Worm (Caenorhabditis elegans): ENCODE data around the gene F08G2.7.
A peak's percentile ranks its signal among the peaks of the same experiment; 100 is the strongest.

The F08G2.7 gene

ce11 chrII:13860900-13861299, 19.9 kb upstream of the F08G2.7 start:
- TF ChIP-seq fos-1 (tag; optimal IDR thresholded peaks at IDR 0.05) (no peak), ZK546.5 (tag; optimal IDR thresholded peaks at IDR 0.05) (no peak), elt-2 (tag; optimal IDR thresholded peaks at IDR 0.05) (peak; percentile 86), nhr-67 (tag; optimal IDR thresholded peaks at IDR 0.05) (no peak), pha-4 (tag; optimal IDR thresholded peaks at IDR 0.05) (no peak), fkh-2 (tag; optimal IDR thresholded peaks at IDR 0.05) (no peak), nhr-11 (tag; optimal IDR thresholded peaks at IDR 0.05) (no peak), daf-12 (tag; optimal IDR thresholded peaks at IDR 0.05) (no peak), nhr-77 (tag; optimal IDR thresholded peaks at IDR 0.05) (no peak), nhr-43 (tag; optimal IDR thresholded peaks at IDR 0.05; ENCODE audit: poor library complexity, severe bottlenecking) (no peak), ama-1 (optimal IDR thresholded peaks at IDR 0.05) (no peak), nhr-76 (tag; optimal IDR thresholded peaks at IDR 0.05) (no peak), pqm-1 (tag; optimal IDR thresholded peaks at IDR 0.05) (peak; percentile 80)

- TF ChIP-seq ceh-82 (tag; optimal IDR thresholded peaks at IDR 0.05) (no peak), pha-4 (tag; optimal IDR thresholded peaks at IDR 0.05) (peak; percentile 3), pqm-1 (tag; optimal IDR thresholded peaks at IDR 0.05) (peak; percentile 79), fos-1 (tag; optimal IDR thresholded peaks at IDR 0.05) (no peak), egl-5 (tag; optimal IDR thresholded peaks at IDR 0.05) (no peak), nhr-76 (tag; optimal IDR thresholded peaks at IDR 0.05) (no peak), elt-2 (tag; optimal IDR thresholded peaks at IDR 0.05) (peak; percentile 51), zag-1 (tag; optimal IDR thresholded peaks at IDR 0.05) (no peak), ceh-9 (tag; optimal IDR thresholded peaks at IDR 0.05) (no peak), nhr-11 (tag; optimal IDR thresholded peaks at IDR 0.05) (no peak), snpc-4 (tag; optimal IDR thresholded peaks at IDR 0.05) (no peak)
Observed at ce11 chrII:13859847-13860246, 18.9 kb upstream of the F08G2.7 start.

ce11 chrII:13858352-13858751, 17.4 kb upstream of the F08G2.7 start:
- no peak for TF ChIP-seq R02D3.7 (tag; optimal IDR thresholded peaks at IDR 0.05)
- no peak for TF ChIP-seq ceh-28 (tag; optimal IDR thresholded peaks at IDR 0.05)
- no peak for TF ChIP-seq snpc-4 (tag; optimal IDR thresholded peaks at IDR 0.05)
- no peak for TF ChIP-seq mml-1 (tag; optimal IDR thresholded peaks at IDR 0.05)
- no peak for TF ChIP-seq ztf-4 (tag; optimal IDR thresholded peaks at IDR 0.05)
- TF ChIP-seq jun-1 (tag; optimal IDR thresholded peaks at IDR 0.05) = no peak
- no peak for TF ChIP-seq nhr-76 (tag; optimal IDR thresholded peaks at IDR 0.05)
- no peak for TF ChIP-seq nhr-12 (tag; optimal IDR thresholded peaks at IDR 0.05)
- no peak for TF ChIP-seq unc-62 (GFP tag; optimal IDR thresholded peaks at IDR 0.05)
- TF ChIP-seq ceh-16 (tag; optimal IDR thresholded peaks at IDR 0.05) = no peak
- no peak for TF ChIP-seq skn-1 (tag; optimal IDR thresholded peaks at IDR 0.05)
- TF ChIP-seq nhr-23 (tag; optimal IDR thresholded peaks at IDR 0.05) = no peak
- TF ChIP-seq hmg-11 (tag; optimal IDR thresholded peaks at IDR 0.05) = no peak
- no peak for TF ChIP-seq zag-1 (tag; optimal IDR thresholded peaks at IDR 0.05)
- TF ChIP-seq lsy-12 (tag; optimal IDR thresholded peaks at IDR 0.05) = no peak
- no peak for TF ChIP-seq ztf-11 (tag; optimal IDR thresholded peaks at IDR 0.05)
- no peak for TF ChIP-seq lin-15B (tag; optimal IDR thresholded peaks at IDR 0.05)
- no peak for TF ChIP-seq aly-2 (tag; optimal IDR thresholded peaks at IDR 0.05)
- TF ChIP-seq nhr-28 (tag; optimal IDR thresholded peaks at IDR 0.05) = no peak

- peak; percentile 6 for TF ChIP-seq elt-2 (tag; optimal IDR thresholded peaks at IDR 0.05)
- no peak for TF ChIP-seq nhr-11 (tag; optimal IDR thresholded peaks at IDR 0.05)
- TF ChIP-seq nfya-1 (tag; optimal IDR thresholded peaks at IDR 0.05; ENCODE audit: insufficient read depth) = peak; percentile 95
- no peak for TF ChIP-seq sea-2 (GFP tag; optimal IDR thresholded peaks at IDR 0.05)
Observed at ce11 chrII:13855352-13855751, 14.4 kb upstream of the F08G2.7 start.

- peak; percentile 52 for TF ChIP-seq snpc-4 (tag; optimal IDR thresholded peaks at IDR 0.05)
- peak; percentile 72 for TF ChIP-seq nhr-77 (tag; optimal IDR thresholded peaks at IDR 0.05)
- peak; percentile 41 for TF ChIP-seq pqm-1 (tag; optimal IDR thresholded peaks at IDR 0.05)
- peak; percentile 31 for TF ChIP-seq nhr-25 (tag; optimal IDR thresholded peaks at IDR 0.05)
- TF ChIP-seq elt-2 (tag; optimal IDR thresholded peaks at IDR 0.05) = peak; percentile 46
- TF ChIP-seq ama-1 (optimal IDR thresholded peaks at IDR 0.05) = peak; percentile 37
- peak; percentile 40 for TF ChIP-seq nfya-1 (tag; optimal IDR thresholded peaks at IDR 0.05; ENCODE audit: insufficient read depth)
Observed at ce11 chrII:13852532-13853199, 11.7 kb upstream of the F08G2.7 start.
